Worm (Caenorhabditis elegans): ENCODE data around the gene F40F8.4.

F40F8.4 gene

ce11 chrII:11140140-11140539, at the start of gene F40F8.4:
Gene F40F8.4 (minus strand): TSS chrII:11140240.
- TF ChIP-seq ceh-6 (GFP tag; optimal IDR thresholded peaks at IDR 0.05) (no peak), pax-1 (tag; optimal IDR thresholded peaks at IDR 0.05) (no peak), unc-86 (tag; optimal IDR thresholded peaks at IDR 0.05) (no peak), ahr-1 (tag; optimal IDR thresholded peaks at IDR 0.05) (no peak), ztf-16 (tag; optimal IDR thresholded peaks at IDR 0.05) (no peak), unc-3 (GFP tag; conservative IDR thresholded peaks at IDR 0.05) (no peak), unc-3 (tag; optimal IDR thresholded peaks at IDR 0.05) (no peak), ttx-3 (tag; optimal IDR thresholded peaks at IDR 0.05) (no peak), hlh-13 (GFP tag; optimal IDR thresholded peaks at IDR 0.05) (no peak), pha-4 (tag; optimal IDR thresholded peaks at IDR 0.05) (no peak), hlh-8 (tag; optimal IDR thresholded peaks at IDR 0.05) (no peak), mec-3 (tag; optimal IDR thresholded peaks at IDR 0.05; ENCODE audit: borderline replicate concordance) (no peak), hlh-15 (tag; optimal IDR thresholded peaks at IDR 0.05) (no peak), sox-2 (GFP tag; IDR thresholded peaks at IDR 0.05) (no peak), ceh-30 (tag; optimal IDR thresholded peaks at IDR 0.05) (no peak), pros-1 (tag; optimal IDR thresholded peaks at IDR 0.05) (no peak)

- TF ChIP-seq tbx-7 (tag; optimal IDR thresholded peaks at IDR 0.05) (no peak), pha-2 (tag; optimal IDR thresholded peaks at IDR 0.05) (no peak), C08G9.2 (tag; optimal IDR thresholded peaks at IDR 0.05) (no peak), unc-86 (tag; optimal IDR thresholded peaks at IDR 0.05) (no peak), pat-9 (tag; optimal IDR thresholded peaks at IDR 0.05) (no peak)
These were observed 48.0 kb upstream of the F40F8.4 start, which contains the start of gene F37H8.5 for ce11 chrII:11188026-11188425. Gene F37H8.5 (plus strand): TSS chrII:11188206.

ce11 chrII:11185728-11186127, 45.7 kb upstream of the F40F8.4 start, which contains the start of gene sfxn-1.2:
Gene sfxn-1.2 (plus strand): TSS chrII:11186028.
- TF ChIP-seq pag-3 (tag; optimal IDR thresholded peaks at IDR 0.05; ENCODE audit: borderline replicate concordance) (no peak), hlh-30 (tag; optimal IDR thresholded peaks at IDR 0.05; ENCODE audit: insufficient read depth) (no peak), sox-2 (GFP tag; IDR thresholded peaks at IDR 0.05) (no peak), tbx-7 (tag; optimal IDR thresholded peaks at IDR 0.05) (no peak), K02D7.2 (tag; optimal IDR thresholded peaks at IDR 0.05) (no peak), C38D4.7 (GFP tag; optimal IDR thresholded peaks at IDR 0.05) (no peak), K09A11.1 (tag; optimal IDR thresholded peaks at IDR 0.05; ENCODE audit: insufficient read depth) (no peak), lin-11 (tag; optimal IDR thresholded peaks at IDR 0.05) (no peak), nfya-1 (tag; optimal IDR thresholded peaks at IDR 0.05) (no peak), hlh-6 (tag; optimal IDR thresholded peaks at IDR 0.05) (no peak), ama-1 (optimal IDR thresholded peaks at IDR 0.05) (no peak)

- TF ChIP-seq ceh-31 (tag; optimal IDR thresholded peaks at IDR 0.05), result peak; percentile 63
- no peak for TF ChIP-seq dve-1 (tag; optimal IDR thresholded peaks at IDR 0.05)
- TF ChIP-seq fkh-10 (GFP tag; optimal IDR thresholded peaks at IDR 0.05), result no peak
- TF ChIP-seq unc-3 (GFP tag; conservative IDR thresholded peaks at IDR 0.05), result no peak
- no peak for TF ChIP-seq unc-3 (tag; optimal IDR thresholded peaks at IDR 0.05)
- no peak for TF ChIP-seq eyg-1 (tag; optimal IDR thresholded peaks at IDR 0.05)
- no peak for TF ChIP-seq fax-1 (tag; optimal IDR thresholded peaks at IDR 0.05)
- TF ChIP-seq pat-9 (tag; optimal IDR thresholded peaks at IDR 0.05), result no peak
- no peak for TF ChIP-seq pax-1 (tag; optimal IDR thresholded peaks at IDR 0.05)
- no peak for TF ChIP-seq C38D4.7 (GFP tag; optimal IDR thresholded peaks at IDR 0.05)
- TF ChIP-seq hlh-30 (tag; optimal IDR thresholded peaks at IDR 0.05; ENCODE audit: insufficient read depth), result peak; percentile 24
- peak; percentile 44 for TF ChIP-seq unc-55 (GFP tag; optimal IDR thresholded peaks at IDR 0.05)
- no peak for TF ChIP-seq tbx-7 (tag; optimal IDR thresholded peaks at IDR 0.05)
- no peak for TF ChIP-seq T23F11.4 (GFP tag; optimal IDR thresholded peaks at IDR 0.05)
- TF ChIP-seq ceh-9 (tag; optimal IDR thresholded peaks at IDR 0.05), result no peak
- no peak for TF ChIP-seq ceh-2 (tag; optimal IDR thresholded peaks at IDR 0.05)
- TF ChIP-seq unc-42 (tag; optimal IDR thresholded peaks at IDR 0.05), result peak; percentile 38
- TF ChIP-seq hlh-6 (tag; optimal IDR thresholded peaks at IDR 0.05), result peak; percentile 15
- no peak for TF ChIP-seq madf-2 (tag; optimal IDR thresholded peaks at IDR 0.05)
- TF ChIP-seq npax-4 (tag; optimal IDR thresholded peaks at IDR 0.05), result no peak
- TF ChIP-seq dmd-4 (tag; optimal IDR thresholded peaks at IDR 0.05; ENCODE audit: borderline replicate concordance), result no peak
- no peak for TF ChIP-seq pha-4 (tag; optimal IDR thresholded peaks at IDR 0.05)
- no peak for TF ChIP-seq hlh-8 (tag; optimal IDR thresholded peaks at IDR 0.05)
- TF ChIP-seq sox-4 (tag; optimal IDR thresholded peaks at IDR 0.05), result no peak
- no peak for TF ChIP-seq K02D7.2 (tag; optimal IDR thresholded peaks at IDR 0.05)
- no peak for TF ChIP-seq hlh-13 (GFP tag; optimal IDR thresholded peaks at IDR 0.05)
- no peak for TF ChIP-seq elt-4 (tag; optimal IDR thresholded peaks at IDR 0.05)
- no peak for TF ChIP-seq ceh-30 (tag; optimal IDR thresholded peaks at IDR 0.05)
- TF ChIP-seq tbx-2 (tag; optimal IDR thresholded peaks at IDR 0.05), result peak; percentile 28
These were observed 44.8 kb upstream of the F40F8.4 start, which contains the start of gene lir-3 for ce11 chrII:11184757-11185341. Gene lir-3 (minus strand): TSS chrII:11184807.
